Fruit fly (Drosophila melanogaster): ENCODE results near the gene laf.

laf gene

dm6 chr3R:4896946-4897345, 18.6 kb upstream of the laf start (continued):
- TF ChIP-seq phol (tag; optimal IDR thresholded peaks at IDR 0.05) (peak; percentile 3), CG10979 (tag; optimal IDR thresholded peaks at IDR 0.05) (peak; percentile 5), CG12942 (GFP tag; optimal IDR thresholded peaks at IDR 0.05) (no peak), HLH54F (GFP tag; optimal IDR thresholded peaks at IDR 0.05) (no peak), gem (tag; optimal IDR thresholded peaks at IDR 0.05) (peak; percentile 12), Scr (GFP tag; IDR thresholded peaks at IDR 0.05; ENCODE audit: partially characterized antibody) (no peak), ERR (GFP tag; optimal IDR thresholded peaks at IDR 0.05) (no peak), Bgb (GFP tag; IDR thresholded peaks at IDR 0.05; ENCODE audit: partially characterized antibody) (no peak), ssp (GFP tag; IDR thresholded peaks at IDR 0.05) (no peak), slbo (GFP tag; IDR thresholded peaks at IDR 0.05) (no peak), dmrt11E (tag; optimal IDR thresholded peaks at IDR 0.05) (peak; percentile 34), CG34224 (GFP tag; IDR thresholded peaks at IDR 0.05; ENCODE audit: partially characterized antibody) (no peak), CG4707 (GFP tag; optimal IDR thresholded peaks at IDR 0.05) (peak; percentile 28), pnt (GFP tag; optimal IDR thresholded peaks at IDR 0.05) (no peak), Atf-2 (GFP tag; optimal IDR thresholded peaks at IDR 0.05) (no peak), ci (GFP tag; IDR thresholded peaks at IDR 0.05) (no peak), maf-S (GFP tag; optimal IDR thresholded peaks at IDR 0.05) (no peak)

- TF ChIP-seq Nf-YB (GFP tag; optimal IDR thresholded peaks at IDR 0.05): peak; percentile 83
- TF ChIP-seq gce (GFP tag; IDR thresholded peaks at IDR 0.05): no peak
- peak; percentile 65 for TF ChIP-seq Nf-YC (tag; optimal IDR thresholded peaks at IDR 0.05)
These were observed 17.2 kb upstream of the laf start for dm6 chr3R:4895553-4895952.

dm6 chr3R:4886086-4886812, 7.9 kb upstream of the laf start:
- TF ChIP-seq Dll (GFP tag; IDR thresholded peaks at IDR 0.05; ENCODE audit: partially characterized antibody) (no peak), CG11093 (GFP tag; IDR thresholded peaks at IDR 0.05) (0 out of 3 replicates have a peak, but pooled peaks have one; percentile 43), Ets97D (GFP tag; optimal IDR thresholded peaks at IDR 0.05) (peak; percentile 16), CG7271 (tag; optimal IDR thresholded peaks at IDR 0.05) (peak; percentile 2), CG9437 (GFP tag; optimal IDR thresholded peaks at IDR 0.05) (peak; percentile 27), CG17361 (GFP tag; IDR thresholded peaks at IDR 0.05) (peak; percentile 79), tgo (GFP tag; IDR thresholded peaks at IDR 0.05) (peak; percentile 55), sr (GFP tag; IDR thresholded peaks at IDR 0.05) (no peak), CTCF (GFP tag; optimal IDR thresholded peaks at IDR 0.05) (no peak), lbe (GFP tag; optimal IDR thresholded peaks at IDR 0.05) (no peak), CG31441 (GFP tag; IDR thresholded peaks at IDR 0.05) (peak; percentile 78), bbx (GFP tag; IDR thresholded peaks at IDR 0.05; ENCODE audit: partially characterized antibody) (no peak), CG11456 (GFP tag; IDR thresholded peaks at IDR 0.05) (peak; percentile 56; the same call in 1 of the 3 replicates), CG17385 (GFP tag; optimal IDR thresholded peaks at IDR 0.05) (peak; percentile 59), Antp (GFP tag; optimal IDR thresholded peaks at IDR 0.05) (peak; percentile 77), Rx (GFP tag; IDR thresholded peaks at IDR 0.05) (peak; percentile 49), bigmax (GFP tag; optimal IDR thresholded peaks at IDR 0.05) (no peak), CG16863 (GFP tag; optimal IDR thresholded peaks at IDR 0.05) (peak; percentile 72), CG7786 (GFP tag; optimal IDR thresholded peaks at IDR 0.05) (peak; percentile 45), CG4404 (GFP tag; IDR thresholded peaks at IDR 0.05) (peak; percentile 82), Dip2 (GFP tag; IDR thresholded peaks at IDR 0.05) (no peak), Sox100B (GFP tag; optimal IDR thresholded peaks at IDR 0.05) (peak; percentile 55), CG4282 (GFP tag; optimal IDR thresholded peaks at IDR 0.05) (peak; percentile 46), CG11560 (tag; IDR thresholded peaks at IDR 0.05) (peak; percentile 15; the same call in 1 of the 3 replicates), CG6683 (GFP tag; optimal IDR thresholded peaks at IDR 0.05) (no peak), Sry-β (GFP tag; optimal IDR thresholded peaks at IDR 0.05) (no peak), CG31224 (GFP tag; IDR thresholded peaks at IDR 0.05) (no peak), corto (GFP tag; optimal IDR thresholded peaks at IDR 0.05) (no peak), NC2β (GFP tag; optimal IDR thresholded peaks at IDR 0.05) (peak; percentile 70)

Data from whole organism, embryonic.